Worm (Caenorhabditis elegans) whole organism, L4/young adult: ENCODE data around the gene mtq-2.

Experiments
- W03F9.2 ChIP-seq: fragments of 150-350 bp; optimal IDR thresholded peaks from 2 replicates; lab custom pipeline; 2014; ENCODE audit warnings: missing biosample characterization, missing genetic modification characterization
- dao-5 ChIP-seq: sonication (generic microtip); optimal IDR thresholded peaks from 2 replicates; lab custom pipeline; 2016; ENCODE audit warnings: missing genotype, missing genetic modification characterization, moderate library complexity, missing compliant biosample characterization
- him-1 ChIP-seq: sonication (generic microtip); optimal IDR thresholded peaks from 2 replicates; lab custom pipeline; 2016; ENCODE audit warnings: missing genotype, missing genetic modification reagents, missing genetic modification characterization, missing compliant biosample characterization

DNA sequence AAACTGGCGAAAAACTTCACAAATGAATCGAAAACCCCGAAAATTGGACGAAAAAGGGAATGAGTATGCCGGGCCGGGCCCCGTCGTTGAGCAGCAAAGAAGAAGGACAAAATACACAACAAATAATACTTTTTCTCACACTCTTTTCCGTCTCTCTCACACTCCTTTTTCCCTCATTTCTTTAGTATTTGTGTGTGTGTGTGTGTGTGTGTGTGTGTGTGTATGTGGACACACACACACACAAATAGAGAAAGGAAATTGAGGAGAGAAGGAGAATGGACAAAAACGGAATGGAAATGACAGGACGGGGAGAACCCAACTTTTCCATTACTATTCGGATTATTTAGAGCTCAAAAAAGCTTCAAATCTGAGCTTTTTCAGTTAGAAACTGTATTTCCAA is 6.3 kb upstream of the mtq-2 start:
- TF ChIP-seq him-1 (tag; lab: Kevin White, UChicago) (no peak), dao-5 (tag; lab: Kevin White, UChicago) (no peak), W03F9.2 (tag; lab: Kevin White, UChicago) (no peak)
